In genomic region chr3L:20309758-20310733, dm6 we compare ENCODE assay signal across 1 fruit fly cellular context.
TF ChIP-seq lines count a peak whose summit lies in the region.

No protein-coding gene starts in this region.

TF ChIP-seq in whole organism, embryonic, 481 proteins besides CTCF, POLR2A, EP300 and RAD21 (continued from another document and continues in another):
- TF ChIP-seq ftz-f1 (GFP tag; optimal IDR thresholded peaks at IDR 0.05; lab: Kevin White, UChicago): no peak
- TF ChIP-seq grn (GFP tag; optimal IDR thresholded peaks at IDR 0.05; lab: Kevin White, UChicago): no peak
- TF ChIP-seq Mrtf (GFP tag; IDR thresholded peaks at IDR 0.05; lab: Robert Waterston, UW): no peak
- peak; percentile 73 for TF ChIP-seq sna (GFP tag; IDR thresholded peaks at IDR 0.05; lab: Robert Waterston, UW; ENCODE audit: partially characterized antibody)
- TF ChIP-seq CG2875 (GFP tag; optimal IDR thresholded peaks at IDR 0.05; lab: Kevin White, UChicago): no peak
- no peak for TF ChIP-seq br (optimal IDR thresholded peaks at IDR 0.05; lab: Kevin White, UChicago)
- TF ChIP-seq CG10959 (GFP tag; IDR thresholded peaks at IDR 0.05; lab: Robert Waterston, UW): 0 out of 2 replicates have a peak, but pooled peaks have one; percentile 22
- TF ChIP-seq Ada2b (GFP tag; IDR thresholded peaks at IDR 0.05; lab: Robert Waterston, UW): 0 out of 2 replicates have a peak, but pooled peaks have one; percentile 13
- no peak for TF ChIP-seq Hey (tag; optimal IDR thresholded peaks at IDR 0.05; lab: Kevin White, UChicago)
- TF ChIP-seq zen2 (GFP tag; IDR thresholded peaks at IDR 0.05; lab: Robert Waterston, UW; ENCODE audit: partially characterized antibody): no peak; the same call in 2 of the 3 replicates
- TF ChIP-seq en (GFP tag; optimal IDR thresholded peaks at IDR 0.05; lab: Kevin White, UChicago): no peak
- TF ChIP-seq CG14014 (GFP tag; IDR thresholded peaks at IDR 0.05; lab: Robert Waterston, UW): 0 out of 2 replicates have a peak, but pooled peaks have one; percentile 14
- TF ChIP-seq ranshi (GFP tag; IDR thresholded peaks at IDR 0.05; lab: Robert Waterston, UW): no peak
- peak; percentile 37 for TF ChIP-seq CG13775 (GFP tag; optimal IDR thresholded peaks at IDR 0.05; lab: Kevin White, UChicago)
- no peak for TF ChIP-seq Neu2 (GFP tag; optimal IDR thresholded peaks at IDR 0.05; lab: Kevin White, UChicago; ENCODE audit: borderline replicate concordance)
- TF ChIP-seq seq (GFP tag; IDR thresholded peaks at IDR 0.05; lab: Robert Waterston, UW): no peak
- TF ChIP-seq ERR (GFP tag; optimal IDR thresholded peaks at IDR 0.05; lab: Kevin White, UChicago): peak; percentile 63
- peak; percentile 72 for TF ChIP-seq D (optimal IDR thresholded peaks at IDR 0.05; lab: Kevin White, UChicago)
- TF ChIP-seq D (GFP tag; optimal IDR thresholded peaks at IDR 0.05; lab: Kevin White, UChicago): no peak
- peak; percentile 79 for TF ChIP-seq Sry-δ (GFP tag; optimal IDR thresholded peaks at IDR 0.05; lab: Kevin White, UChicago)
- no peak; the same call in 1 of the 2 replicates for TF ChIP-seq aop (GFP tag; IDR thresholded peaks at IDR 0.05; lab: Robert Waterston, UW)
- no peak for TF ChIP-seq CG15601 (tag; optimal IDR thresholded peaks at IDR 0.05; lab: Kevin White, UChicago)
- no peak for TF ChIP-seq nom (GFP tag; optimal IDR thresholded peaks at IDR 0.05; lab: Kevin White, UChicago)
- TF ChIP-seq CG14441 (GFP tag; IDR thresholded peaks at IDR 0.05; lab: Robert Waterston, UW): peak; percentile 30; the same call in 1 of the 2 replicates
- TF ChIP-seq Hr39 (optimal IDR thresholded peaks at IDR 0.05; lab: Kevin White, UChicago): no peak
- peak; percentile 91 for TF ChIP-seq Dp (GFP tag; optimal IDR thresholded peaks at IDR 0.05; lab: Kevin White, UChicago)
- TF ChIP-seq Stat92E (GFP tag; optimal IDR thresholded peaks at IDR 0.05; lab: Kevin White, UChicago): no peak
- no peak for TF ChIP-seq dati (GFP tag; IDR thresholded peaks at IDR 0.05; lab: Robert Waterston, UW)
- no peak for TF ChIP-seq ham (GFP tag; IDR thresholded peaks at IDR 0.05; lab: Robert Waterston, UW)
- peak; percentile 85 for TF ChIP-seq hbn (GFP tag; IDR thresholded peaks at IDR 0.05; lab: Robert Waterston, UW; ENCODE audit: partially characterized antibody)
- no peak for TF ChIP-seq CG8359 (GFP tag; optimal IDR thresholded peaks at IDR 0.05; lab: Kevin White, UChicago; ENCODE audit: borderline replicate concordance)
- TF ChIP-seq CG8478 (optimal IDR thresholded peaks at IDR 0.05; lab: Kevin White, UChicago): peak; percentile 71
- no peak for TF ChIP-seq CG5245 (GFP tag; optimal IDR thresholded peaks at IDR 0.05; lab: Kevin White, UChicago)
- TF ChIP-seq CG6765 (GFP tag; optimal IDR thresholded peaks at IDR 0.05; lab: Kevin White, UChicago): no peak
- TF ChIP-seq row (GFP tag; IDR thresholded peaks at IDR 0.05; lab: Robert Waterston, UW): peak; percentile 49; the same call in 2 of the 3 replicates
- peak; percentile 57 for TF ChIP-seq Xbp1 (GFP tag; optimal IDR thresholded peaks at IDR 0.05; lab: Kevin White, UChicago)
- TF ChIP-seq gsb (GFP tag; IDR thresholded peaks at IDR 0.05; lab: Robert Waterston, UW): no peak
- TF ChIP-seq Drgx (GFP tag; IDR thresholded peaks at IDR 0.05; lab: Robert Waterston, UW): no peak
- TF ChIP-seq Dbx (GFP tag; IDR thresholded peaks at IDR 0.05; lab: Robert Waterston, UW): peak; percentile 64
- peak; percentile 35 for TF ChIP-seq ind (GFP tag; optimal IDR thresholded peaks at IDR 0.05; lab: Kevin White, UChicago)
- TF ChIP-seq disco-r (GFP tag; optimal IDR thresholded peaks at IDR 0.05; lab: Kevin White, UChicago): no peak
- no peak for TF ChIP-seq CG34422 (GFP tag; IDR thresholded peaks at IDR 0.05; lab: Robert Waterston, UW)
- TF ChIP-seq kah (GFP tag; optimal IDR thresholded peaks at IDR 0.05; lab: Kevin White, UChicago): no peak
- no peak for TF ChIP-seq tll (GFP tag; optimal IDR thresholded peaks at IDR 0.05; lab: Kevin White, UChicago)
- TF ChIP-seq Hmr (GFP tag; optimal IDR thresholded peaks at IDR 0.05; lab: Kevin White, UChicago): peak; percentile 59
- TF ChIP-seq ro (GFP tag; IDR thresholded peaks at IDR 0.05; lab: Robert Waterston, UW): no peak
- TF ChIP-seq CG18599 (GFP tag; optimal IDR thresholded peaks at IDR 0.05; lab: Kevin White, UChicago): no peak
- no peak for TF ChIP-seq CG15696 (tag; optimal IDR thresholded peaks at IDR 0.05; lab: Kevin White, UChicago)
- peak; percentile 18 for TF ChIP-seq bigmax (GFP tag; optimal IDR thresholded peaks at IDR 0.05; lab: Kevin White, UChicago)
- no peak for TF ChIP-seq Atf6 (GFP tag; IDR thresholded peaks at IDR 0.05; lab: Robert Waterston, UW)
- TF ChIP-seq ap (GFP tag; IDR thresholded peaks at IDR 0.05; lab: Robert Waterston, UW): no peak
- TF ChIP-seq Meics (GFP tag; optimal IDR thresholded peaks at IDR 0.05; lab: Kevin White, UChicago): peak; percentile 5
- TF ChIP-seq mam (GFP tag; optimal IDR thresholded peaks at IDR 0.05; lab: Kevin White, UChicago): peak; percentile 71
- TF ChIP-seq Antp (GFP tag; optimal IDR thresholded peaks at IDR 0.05; lab: Kevin White, UChicago): peak; percentile 71
- no peak for TF ChIP-seq hth (optimal IDR thresholded peaks at IDR 0.05; lab: Kevin White, UChicago)
- TF ChIP-seq CG1233 (GFP tag; optimal IDR thresholded peaks at IDR 0.05; lab: Kevin White, UChicago): no peak
- peak; percentile 65 for TF ChIP-seq fu2 (GFP tag; optimal IDR thresholded peaks at IDR 0.05; lab: Kevin White, UChicago)
- TF ChIP-seq tx (GFP tag; optimal IDR thresholded peaks at IDR 0.05; lab: Kevin White, UChicago): peak; percentile 53
- TF ChIP-seq MTF-1 (GFP tag; optimal IDR thresholded peaks at IDR 0.05; lab: Kevin White, UChicago; ENCODE audit: borderline replicate concordance): no peak
- TF ChIP-seq BtbVII (GFP tag; optimal IDR thresholded peaks at IDR 0.05; lab: Kevin White, UChicago): no peak
- peak; percentile 44 for TF ChIP-seq CG12769 (tag; optimal IDR thresholded peaks at IDR 0.05; lab: Kevin White, UChicago)
- no peak for TF ChIP-seq chm (GFP tag; IDR thresholded peaks at IDR 0.05; lab: Robert Waterston, UW)
- TF ChIP-seq zfh2 (GFP tag; optimal IDR thresholded peaks at IDR 0.05; lab: Kevin White, UChicago): peak; percentile 54
- TF ChIP-seq Dll (GFP tag; IDR thresholded peaks at IDR 0.05; lab: Robert Waterston, UW; ENCODE audit: partially characterized antibody): peak; percentile 83
- no peak for TF ChIP-seq unpg (GFP tag; optimal IDR thresholded peaks at IDR 0.05; lab: Kevin White, UChicago)
- TF ChIP-seq pb (GFP tag; optimal IDR thresholded peaks at IDR 0.05; lab: Kevin White, UChicago): no peak
- no peak for TF ChIP-seq CG15011 (GFP tag; optimal IDR thresholded peaks at IDR 0.05; lab: Kevin White, UChicago)
- TF ChIP-seq run (tag; optimal IDR thresholded peaks at IDR 0.05; lab: Kevin White, UChicago): no peak
- TF ChIP-seq fd64A (GFP tag; optimal IDR thresholded peaks at IDR 0.05; lab: Kevin White, UChicago): no peak
- peak; percentile 6; the same call in 1 of the 2 replicates for TF ChIP-seq lmd (GFP tag; IDR thresholded peaks at IDR 0.05; lab: Robert Waterston, UW)
- no peak for TF ChIP-seq ac (GFP tag; optimal IDR thresholded peaks at IDR 0.05; lab: Kevin White, UChicago)
- TF ChIP-seq CG9727 (GFP tag; optimal IDR thresholded peaks at IDR 0.05; lab: Kevin White, UChicago): peak; percentile 34
- TF ChIP-seq Oli (tag; optimal IDR thresholded peaks at IDR 0.05; lab: Kevin White, UChicago): no peak
- peak; percentile 26 for TF ChIP-seq CG13894 (tag; optimal IDR thresholded peaks at IDR 0.05; lab: Kevin White, UChicago)
- TF ChIP-seq nerfin-2 (GFP tag; IDR thresholded peaks at IDR 0.05; lab: Robert Waterston, UW; ENCODE audit: partially characterized antibody): peak; percentile 36; the same call in 1 of the 2 replicates
- no peak for TF ChIP-seq dimm (GFP tag; IDR thresholded peaks at IDR 0.05; lab: Robert Waterston, UW)
- no peak for TF ChIP-seq Hand (GFP tag; optimal IDR thresholded peaks at IDR 0.05; lab: Kevin White, UChicago)
- peak; percentile 88 for TF ChIP-seq CG15514 (GFP tag; optimal IDR thresholded peaks at IDR 0.05; lab: Kevin White, UChicago)
- peak; percentile 58 for TF ChIP-seq CG7786 (GFP tag; optimal IDR thresholded peaks at IDR 0.05; lab: Kevin White, UChicago)
- peak; percentile 20 for TF ChIP-seq CG18764 (GFP tag; optimal IDR thresholded peaks at IDR 0.05; lab: Kevin White, UChicago)
- TF ChIP-seq CG8944 (GFP tag; optimal IDR thresholded peaks at IDR 0.05; lab: Kevin White, UChicago): peak; percentile 58
- TF ChIP-seq CG12391 (tag; optimal IDR thresholded peaks at IDR 0.05; lab: Kevin White, UChicago): peak; percentile 44
- TF ChIP-seq fd96Cb (tag; optimal IDR thresholded peaks at IDR 0.05; lab: Kevin White, UChicago): no peak
- TF ChIP-seq Bdp1 (GFP tag; optimal IDR thresholded peaks at IDR 0.05; lab: Kevin White, UChicago): peak; percentile 0
- no peak for TF ChIP-seq TFAM (GFP tag; optimal IDR thresholded peaks at IDR 0.05; lab: Kevin White, UChicago)
- no peak for TF ChIP-seq HLHmδ (GFP tag; optimal IDR thresholded peaks at IDR 0.05; lab: Kevin White, UChicago)
- peak; percentile 75 for TF ChIP-seq MBD-R2 (GFP tag; IDR thresholded peaks at IDR 0.05; lab: Robert Waterston, UW)
- TF ChIP-seq CG3163 (GFP tag; optimal IDR thresholded peaks at IDR 0.05; lab: Kevin White, UChicago): peak; percentile 44
- no peak for TF ChIP-seq CrebB (tag; optimal IDR thresholded peaks at IDR 0.05; lab: Kevin White, UChicago)
- no peak for TF ChIP-seq cwo (GFP tag; optimal IDR thresholded peaks at IDR 0.05; lab: Kevin White, UChicago)
- peak; percentile 22; the same call in 1 of the 2 replicates for TF ChIP-seq Ptx1 (GFP tag; IDR thresholded peaks at IDR 0.05; lab: Robert Waterston, UW)
- TF ChIP-seq Dref (GFP tag; IDR thresholded peaks at IDR 0.05; lab: Robert Waterston, UW): peak; percentile 52
- TF ChIP-seq phol (tag; optimal IDR thresholded peaks at IDR 0.05; lab: Kevin White, UChicago): peak; percentile 63
- peak; percentile 52 for TF ChIP-seq tin (GFP tag; optimal IDR thresholded peaks at IDR 0.05; lab: Kevin White, UChicago)
- no peak for TF ChIP-seq CG13424 (tag; optimal IDR thresholded peaks at IDR 0.05; lab: Kevin White, UChicago)
- peak; percentile 31; the same call in 1 of the 3 replicates for TF ChIP-seq H15 (GFP tag; IDR thresholded peaks at IDR 0.05; lab: Robert Waterston, UW)
- TF ChIP-seq CG17612 (GFP tag; IDR thresholded peaks at IDR 0.05; lab: Robert Waterston, UW): no peak
- no peak for TF ChIP-seq fd102C (GFP tag; optimal IDR thresholded peaks at IDR 0.05; lab: Kevin White, UChicago)
- TF ChIP-seq CG4854 (GFP tag; optimal IDR thresholded peaks at IDR 0.05; lab: Kevin White, UChicago): peak; percentile 38
- TF ChIP-seq Atf-2 (GFP tag; optimal IDR thresholded peaks at IDR 0.05; lab: Kevin White, UChicago): peak; percentile 26
- TF ChIP-seq Bteb2 (GFP tag; optimal IDR thresholded peaks at IDR 0.05; lab: Kevin White, UChicago): peak; percentile 48
- no peak for TF ChIP-seq eve (GFP tag; optimal IDR thresholded peaks at IDR 0.05; lab: Kevin White, UChicago)
- TF ChIP-seq Gug (GFP tag; IDR thresholded peaks at IDR 0.05; lab: Robert Waterston, UW): no peak
- TF ChIP-seq CG8290 (GFP tag; optimal IDR thresholded peaks at IDR 0.05; lab: Kevin White, UChicago): no peak
- TF ChIP-seq CG8290 (tag; optimal IDR thresholded peaks at IDR 0.05; lab: Kevin White, UChicago): peak in 1 of 2 experiments; percentile 75
- peak; percentile 16 for TF ChIP-seq Atf3 (GFP tag; optimal IDR thresholded peaks at IDR 0.05; lab: Kevin White, UChicago)
- no peak for TF ChIP-seq CG11504 (tag; optimal IDR thresholded peaks at IDR 0.05; lab: Kevin White, UChicago)
- peak in 1 of 2 experiments; percentile 42 for TF ChIP-seq Hr51 (GFP tag; optimal IDR thresholded peaks at IDR 0.05; lab: Kevin White, UChicago)
- no peak for TF ChIP-seq fru (optimal IDR thresholded peaks at IDR 0.05; lab: Kevin White, UChicago)
- no peak for TF ChIP-seq Ravus (GFP tag; IDR thresholded peaks at IDR 0.05; lab: Robert Waterston, UW)
- TF ChIP-seq CG9437 (GFP tag; optimal IDR thresholded peaks at IDR 0.05; lab: Kevin White, UChicago): no peak
- TF ChIP-seq CG6272 (GFP tag; IDR thresholded peaks at IDR 0.05; lab: Robert Waterston, UW): no peak
- no peak for TF ChIP-seq PHDP (tag; optimal IDR thresholded peaks at IDR 0.05; lab: Kevin White, UChicago)
- peak; percentile 45 for TF ChIP-seq bcd (GFP tag; optimal IDR thresholded peaks at IDR 0.05; lab: Kevin White, UChicago)
- TF ChIP-seq gsb-n (tag; optimal IDR thresholded peaks at IDR 0.05; lab: Kevin White, UChicago): no peak
- no peak for TF ChIP-seq CG15269 (tag; optimal IDR thresholded peaks at IDR 0.05; lab: Kevin White, UChicago)
- TF ChIP-seq z (GFP tag; IDR thresholded peaks at IDR 0.05; lab: Robert Waterston, UW): no peak
- no peak for TF ChIP-seq NFAT (GFP tag; IDR thresholded peaks at IDR 0.05; lab: Robert Waterston, UW)
- TF ChIP-seq toy (GFP tag; IDR thresholded peaks at IDR 0.05; lab: Robert Waterston, UW): no peak
- peak; percentile 95 for TF ChIP-seq Ets65A (GFP tag; lab: Kevin White, UChicago)
- peak; percentile 62 for TF ChIP-seq Chrac-16 (GFP tag; optimal IDR thresholded peaks at IDR 0.05; lab: Kevin White, UChicago)
- TF ChIP-seq CG6813 (GFP tag; optimal IDR thresholded peaks at IDR 0.05; lab: Kevin White, UChicago): no peak
- no peak for TF ChIP-seq tap (tag; optimal IDR thresholded peaks at IDR 0.05; lab: Kevin White, UChicago)
- no peak for TF ChIP-seq tup (GFP tag; optimal IDR thresholded peaks at IDR 0.05; lab: Kevin White, UChicago)
- TF ChIP-seq tna (GFP tag; IDR thresholded peaks at IDR 0.05; lab: Robert Waterston, UW; ENCODE audit: partially characterized antibody): peak; percentile 53; the same call in 1 of the 2 replicates
- no peak for TF ChIP-seq Ssrp (tag; optimal IDR thresholded peaks at IDR 0.05; lab: Kevin White, UChicago)
- peak; percentile 46 for TF ChIP-seq sug (tag; optimal IDR thresholded peaks at IDR 0.05; lab: Kevin White, UChicago)
- TF ChIP-seq Fer2 (tag; optimal IDR thresholded peaks at IDR 0.05; lab: Kevin White, UChicago): no peak
- no peak for TF ChIP-seq crol (GFP tag; IDR thresholded peaks at IDR 0.05; lab: Robert Waterston, UW)
- TF ChIP-seq sens (GFP tag; lab: Kevin White, UChicago): peak; percentile 89
- no peak for TF ChIP-seq hkb (optimal IDR thresholded peaks at IDR 0.05; lab: Kevin White, UChicago)
- TF ChIP-seq hkb (GFP tag; IDR thresholded peaks at IDR 0.05; lab: Robert Waterston, UW): no peak
- peak; percentile 10 for TF ChIP-seq kay (GFP tag; optimal IDR thresholded peaks at IDR 0.05; lab: Kevin White, UChicago)
- TF ChIP-seq Side (GFP tag; optimal IDR thresholded peaks at IDR 0.05; lab: Kevin White, UChicago): peak; percentile 40
- TF ChIP-seq Sry-β (GFP tag; optimal IDR thresholded peaks at IDR 0.05; lab: Kevin White, UChicago): no peak
